Worm (Caenorhabditis elegans): ENCODE results near the gene rps-24.

DNA sequence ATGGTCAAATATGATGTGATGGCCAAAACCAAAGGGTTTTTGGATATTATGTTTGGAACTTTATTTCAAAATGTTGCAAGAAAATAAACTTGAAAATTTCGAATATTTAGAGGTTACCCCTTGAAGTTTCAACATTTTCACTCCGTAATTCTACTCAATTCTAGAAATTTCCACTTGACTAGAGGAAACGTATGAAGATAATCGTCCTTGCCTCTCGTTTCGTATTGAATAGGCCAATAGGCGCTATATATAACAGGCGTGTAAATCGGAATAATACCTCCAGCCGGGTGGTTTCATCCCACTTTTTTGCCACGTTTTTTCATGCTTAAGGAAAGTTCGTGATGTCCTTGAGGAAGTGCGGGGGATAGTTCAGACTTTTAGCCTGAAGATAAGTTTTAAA, 42.4 kb upstream of the rps-24 start:
- no peak for TF ChIP-seq unc-130 (GFP tag; optimal IDR thresholded peaks at IDR 0.05)
- TF ChIP-seq mdl-1 (tag; optimal IDR thresholded peaks at IDR 0.05), result no peak
- no peak for TF ChIP-seq attf-4 (tag; optimal IDR thresholded peaks at IDR 0.05)
- no peak for TF ChIP-seq nhr-6 (tag; optimal IDR thresholded peaks at IDR 0.05)
- no peak for TF ChIP-seq lin-15B (tag; optimal IDR thresholded peaks at IDR 0.05)
